Fruit fly (Drosophila melanogaster) whole organism, pupa: ENCODE data around the gene CG11768.

ENCODE experiments used
- CG17806 ChIP-seq: fragments of 200-800 bp; sonication (Bioruptor generic); optimal IDR thresholded peaks from 2 replicates; lab custom pipeline; 2018; ENCODE audit warnings: missing biosample characterization, mild to moderate bottlenecking, missing genetic modification characterization, moderate library complexity
- CG8159 ChIP-seq: fragments of 200-800 bp; sonication (Bioruptor generic); optimal IDR thresholded peaks from 3 replicates; lab custom pipeline; 2018; ENCODE audit warnings: missing biosample characterization, mild to moderate bottlenecking, missing genetic modification characterization, moderate library complexity
- CG8301 ChIP-seq: fragments of 200-800 bp; sonication (Bioruptor generic); optimal IDR thresholded peaks from 2 replicates; lab custom pipeline; 2018; ENCODE audit warnings: missing biosample characterization, mild to moderate bottlenecking, missing genetic modification characterization
- CG9948 ChIP-seq: fragments of 200-800 bp; sonication (Bioruptor generic); optimal IDR thresholded peaks from 2 replicates; lab custom pipeline; 2018; ENCODE audit warnings: missing biosample characterization, mild to moderate bottlenecking, missing genetic modification characterization, moderate library complexity
- EcR ChIP-seq: fragments of 200-800 bp; sonication (Bioruptor generic); optimal IDR thresholded peaks from 3 replicates; lab custom pipeline; 2019; ENCODE audit warnings: missing biosample characterization, missing genetic modification characterization, mild to moderate bottlenecking, moderate library complexity, missing genetic modification reagents
- Ets98B ChIP-seq: fragments of 200-800 bp; sonication (Bioruptor generic); IDR thresholded peaks from 2 replicates; pipeline ENCODE4 v1.3.6; 2022; ENCODE audit warnings: missing biosample characterization, missing genetic modification characterization
- Pif1A ChIP-seq: fragments of 200-800 bp; sonication (Bioruptor generic); optimal IDR thresholded peaks from 3 replicates; lab custom pipeline; 2016; ENCODE audit warnings: missing biosample characterization, missing genetic modification characterization
- Pif1B ChIP-seq: fragments of 200-800 bp; sonication (Bioruptor generic); optimal IDR thresholded peaks from 3 replicates; lab custom pipeline; 2016; ENCODE audit warnings: missing biosample characterization, missing genetic modification characterization
- fd96Ca ChIP-seq: fragments of 200-800 bp; sonication (Bioruptor generic); IDR thresholded peaks from 3 replicates; pipeline ENCODE4 v1.3.6; 2022; ENCODE audit warnings: missing biosample characterization, missing genetic modification characterization
- gl ChIP-seq: fragments of 200-800 bp; sonication (Bioruptor generic); optimal IDR thresholded peaks from 2 replicates; lab custom pipeline; 2018; ENCODE audit warnings: missing biosample characterization, mild to moderate bottlenecking, missing genetic modification characterization

- no peak for TF ChIP-seq CG8159
- TF ChIP-seq CG17806 (tag; lab: Kevin White, UChicago) = no peak
- TF ChIP-seq Pif1B (GFP tag; lab: Kevin White, UChicago) = no peak
- no peak for TF ChIP-seq Ets98B (GFP tag; lab: Robert Waterston, UW)
- TF ChIP-seq CG9948 = no peak
- no peak for TF ChIP-seq EcR (GFP tag; lab: Kevin White, UChicago)
- no peak for TF ChIP-seq CG8301
- TF ChIP-seq gl (tag; lab: Kevin White, UChicago) = no peak
- TF ChIP-seq Pif1A (GFP tag; lab: Kevin White, UChicago) = no peak
- TF ChIP-seq fd96Ca (GFP tag; lab: Robert Waterston, UW) = no peak
These were observed 1.1 kb upstream of the CG11768 start, which contains the start of gene CG8236 for dm6 chr3R:8769094-8769493.
